Worm (Caenorhabditis elegans) whole organism, L3 larva: Measurements from ENCODE around the gene C14A4.12.

Experiments used
- ama-1 ChIP-seq: fragments of 150-350 bp; optimal IDR thresholded peaks from 2 replicates; lab custom pipeline; 2018
- ceh-82 ChIP-seq: fragments of 150-350 bp; optimal IDR thresholded peaks from 2 replicates; lab custom pipeline; 2014; ENCODE audit warnings: missing biosample characterization, missing genetic modification characterization
- elt-1 ChIP-seq: fragments of 150-350 bp; optimal IDR thresholded peaks from 2 replicates; lab custom pipeline; 2014; ENCODE audit warnings: missing biosample characterization, missing genetic modification characterization
- elt-2 ChIP-seq: sonication (generic microtip); optimal IDR thresholded peaks from 2 replicates; lab custom pipeline; 2016; ENCODE audit warnings: missing genetic modification reagents, mild to moderate bottlenecking, missing genetic modification characterization, missing compliant biosample characterization
- hmg-11 ChIP-seq: sonication (generic microtip); optimal IDR thresholded peaks from 2 replicates; lab custom pipeline; 2016; ENCODE audit warnings: missing genetic modification characterization, missing compliant biosample characterization
- lin-39 ChIP-seq: fragments of 150-350 bp; optimal IDR thresholded peaks from 2 replicates; lab custom pipeline; 2018; ENCODE audit warnings: missing biosample characterization, missing genetic modification reagents, missing genetic modification characterization
- nhr-11 ChIP-seq: fragments of 150-350 bp; optimal IDR thresholded peaks from 2 replicates; lab custom pipeline; 2014; ENCODE audit warnings: missing biosample characterization, missing genetic modification characterization
- nhr-12 ChIP-seq: fragments of 150-350 bp; optimal IDR thresholded peaks from 2 replicates; lab custom pipeline; 2014; ENCODE audit warnings: missing biosample characterization, missing genetic modification characterization
- nhr-43 ChIP-seq: sonication (generic microtip); optimal IDR thresholded peaks from 2 replicates; lab custom pipeline; 2016; ENCODE audit warnings: mild to moderate bottlenecking, missing genetic modification characterization, missing compliant biosample characterization; ENCODE audit not compliant: poor library complexity, severe bottlenecking
- pha-4 ChIP-seq: fragments of 150-350 bp; optimal IDR thresholded peaks from 2 replicates; lab custom pipeline; 2014; ENCODE audit warnings: missing biosample characterization, missing genetic modification reagents, missing genetic modification characterization
- pqm-1 ChIP-seq: fragments of 150-350 bp; optimal IDR thresholded peaks from 2 replicates; lab custom pipeline; 2017; ENCODE audit warnings: missing biosample characterization, missing genetic modification characterization, inconsistent platforms
- sea-2 ChIP-seq: fragments of 150-350 bp; sonication (generic microtip); optimal IDR thresholded peaks from 4 replicates; lab custom pipeline; 2014; ENCODE audit warnings: missing biosample characterization, missing genetic modification reagents, missing genetic modification characterization
- unc-62 ChIP-seq: fragments of 150-350 bp; sonication (generic microtip); optimal IDR thresholded peaks from 4 replicates; lab custom pipeline; 2014; ENCODE audit warnings: missing biosample characterization, missing genetic modification reagents, missing genetic modification characterization
- ztf-11 ChIP-seq: fragments of 150-350 bp; optimal IDR thresholded peaks from 2 replicates; lab custom pipeline; 2014; ENCODE audit warnings: missing biosample characterization, missing genetic modification characterization

ce11 chrII:10596462-10596861 lies 16.4 kb upstream of the C14A4.12 start, which contains the start of gene C14A4.7:
- TF ChIP-seq nhr-43 (tag; lab: Kevin White, UChicago) (no peak), lin-39 (no peak), nhr-11 (tag; lab: Kevin White, UChicago) (no peak), ceh-82 (no peak), ztf-11 (no peak), unc-62 (GFP tag; lab: Kevin White, UChicago) (no peak), pqm-1 (tag; lab: Kevin White, UChicago) (no peak), elt-1 (tag; lab: Kevin White, UChicago) (no peak), elt-2 (peak; percentile 16), hmg-11 (tag; lab: Kevin White, UChicago) (no peak), sea-2 (no peak), nhr-12 (tag; lab: Kevin White, UChicago) (no peak), ama-1 (lab: Kevin White, UChicago) (no peak), pha-4 (tag; lab: Kevin White, UChicago) (no peak)
